Fruit fly (Drosophila melanogaster): ENCODE data around the gene sens-2.

sens-2 gene

DNA sequence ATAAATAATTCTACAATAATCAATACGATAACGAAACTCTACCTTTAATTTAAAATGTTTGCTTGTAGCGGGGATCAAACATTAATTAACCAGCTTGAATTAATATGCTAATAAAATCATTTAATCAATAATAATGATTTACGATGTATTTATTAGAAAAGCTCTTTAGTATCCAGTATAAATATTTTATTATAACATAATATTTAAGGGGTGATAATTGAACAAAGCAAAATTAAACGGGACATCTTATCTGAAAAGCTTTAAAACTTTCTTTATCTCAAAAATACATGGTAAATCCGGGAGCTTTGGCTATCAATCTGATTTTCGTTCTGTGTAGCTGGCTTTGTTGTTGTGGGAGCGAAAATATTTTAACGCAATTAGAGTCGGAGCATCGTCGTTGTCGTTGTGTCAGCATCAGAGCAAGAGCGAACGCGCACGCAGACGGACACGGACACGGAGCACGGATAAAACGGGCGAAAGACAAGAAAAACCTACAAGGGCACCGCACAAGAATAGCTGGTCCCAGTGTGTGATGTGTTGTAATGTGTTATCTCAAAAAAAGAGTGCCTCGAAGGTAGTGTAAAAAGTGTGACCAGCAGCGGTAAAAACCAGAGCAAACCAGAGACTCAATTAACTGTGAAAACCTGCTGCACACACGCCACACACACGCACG, 52.9 kb downstream of the sens-2 start, which contains the start of gene Nlg2 (continued):
- TF ChIP-seq repo (GFP tag; optimal IDR thresholded peaks at IDR 0.05) (no peak), gcm (GFP tag; optimal IDR thresholded peaks at IDR 0.05) (peak; percentile 15), otp (GFP tag; IDR thresholded peaks at IDR 0.05) (no peak), eve (GFP tag; optimal IDR thresholded peaks at IDR 0.05) (peak in 1 of 2 experiments; percentile 73), tin (GFP tag; optimal IDR thresholded peaks at IDR 0.05) (peak; percentile 37), CG4328 (GFP tag; optimal IDR thresholded peaks at IDR 0.05) (peak; percentile 47), CG15269 (tag; optimal IDR thresholded peaks at IDR 0.05) (peak; percentile 73), chinmo (GFP tag; IDR thresholded peaks at IDR 0.05; ENCODE audit: partially characterized antibody) (0 out of 4 replicates have a peak, but pooled peaks have one; percentile 17), Chrac-16 (GFP tag; optimal IDR thresholded peaks at IDR 0.05) (peak; percentile 45), Hr51 (GFP tag; optimal IDR thresholded peaks at IDR 0.05) (peak in 1 of 2 experiments; percentile 78), hth (optimal IDR thresholded peaks at IDR 0.05) (no peak), so (GFP tag; IDR thresholded peaks at IDR 0.05) (no peak), E2f2 (GFP tag; IDR thresholded peaks at IDR 0.05) (no peak), danr (GFP tag; IDR thresholded peaks at IDR 0.05) (no peak), Ets65A (GFP tag) (peak; percentile 87), grau (tag; optimal IDR thresholded peaks at IDR 0.05) (peak; percentile 75), CG2889 (GFP tag; IDR thresholded peaks at IDR 0.05) (0 out of 3 replicates have a peak, but pooled peaks have one; percentile 29), Dref (GFP tag; IDR thresholded peaks at IDR 0.05) (0 out of 2 replicates have a peak, but pooled peaks have one; percentile 10), prd (optimal IDR thresholded peaks at IDR 0.05) (no peak), prd (GFP tag; IDR thresholded peaks at IDR 0.05) (0 out of 3 replicates have a peak, but pooled peaks have one; percentile 17), CG18262 (tag; optimal IDR thresholded peaks at IDR 0.05) (peak; percentile 74), fd96Cb (tag; optimal IDR thresholded peaks at IDR 0.05) (peak; percentile 51), Sin3A (optimal IDR thresholded peaks at IDR 0.05) (no peak), CG10654 (GFP tag; optimal IDR thresholded peaks at IDR 0.05) (peak; percentile 31), CG11504 (tag; optimal IDR thresholded peaks at IDR 0.05) (peak; percentile 84), CG1529 (GFP tag; optimal IDR thresholded peaks at IDR 0.05) (peak; percentile 34), gsb-n (tag; optimal IDR thresholded peaks at IDR 0.05) (no peak), CG18599 (GFP tag; optimal IDR thresholded peaks at IDR 0.05) (peak; percentile 80), Asciz (GFP tag; optimal IDR thresholded peaks at IDR 0.05) (peak; percentile 54), bcd (GFP tag; optimal IDR thresholded peaks at IDR 0.05) (peak; percentile 62), CG9932 (GFP tag; IDR thresholded peaks at IDR 0.05) (0 out of 2 replicates have a peak, but pooled peaks have one; percentile 7), lab (GFP tag; optimal IDR thresholded peaks at IDR 0.05) (peak; percentile 64), CG8388 (GFP tag; optimal IDR thresholded peaks at IDR 0.05) (peak; percentile 29), nau (GFP tag; optimal IDR thresholded peaks at IDR 0.05) (peak; percentile 26), CG10543 (GFP tag; optimal IDR thresholded peaks at IDR 0.05) (peak; percentile 48), CG3065 (GFP tag; optimal IDR thresholded peaks at IDR 0.05) (no peak), CG30020 (tag; optimal IDR thresholded peaks at IDR 0.05) (peak; percentile 17), CG7839 (tag; optimal IDR thresholded peaks at IDR 0.05) (peak; percentile 78), caup (GFP tag; optimal IDR thresholded peaks at IDR 0.05; ENCODE audit: severe bottlenecking) (peak; percentile 67), row (GFP tag; IDR thresholded peaks at IDR 0.05) (peak; percentile 66), pan (optimal IDR thresholded peaks at IDR 0.05) (no peak), pan (GFP tag; optimal IDR thresholded peaks at IDR 0.05 in 1 of 2, IDR thresholded peaks at IDR 0.05 in 1 of 2) (peak in 1 of 2 experiments; percentile 20), CG14014 (GFP tag; IDR thresholded peaks at IDR 0.05) (peak; percentile 6; the same call in 1 of the 2 replicates), Nf-YC (tag; optimal IDR thresholded peaks at IDR 0.05) (peak; percentile 64), CG3281 (GFP tag; optimal IDR thresholded peaks at IDR 0.05) (peak; percentile 80), Gsc (GFP tag; IDR thresholded peaks at IDR 0.05) (no peak), bowl (GFP tag; IDR thresholded peaks at IDR 0.05) (no peak), Dbx (GFP tag; IDR thresholded peaks at IDR 0.05) (0 out of 3 replicates have a peak, but pooled peaks have one; percentile 42), B-H1 (GFP tag; IDR thresholded peaks at IDR 0.05) (no peak), Abd-B (GFP tag; optimal IDR thresholded peaks at IDR 0.05) (peak; percentile 59)

Data from whole organism, embryonic.